Fruit fly (Drosophila melanogaster): Measurements from ENCODE around the gene nAChRalpha3.

The nAChRalpha3 gene

dm6 chrX:8251268-8251996 lies 115.5 kb downstream of the nAChRalpha3 start, which contains the start of gene ND-75:
Gene ND-75 (minus strand): TSS chrX:8251687.
- TF ChIP-seq bab1 (GFP tag; optimal IDR thresholded peaks at IDR 0.05) (peak; percentile 35), CG14711 (tag; optimal IDR thresholded peaks at IDR 0.05) (no peak)

- TF ChIP-seq ovo (GFP tag; optimal IDR thresholded peaks at IDR 0.05) (peak; percentile 28), CG7045 (GFP tag; optimal IDR thresholded peaks at IDR 0.05) (no peak), CG5204 (GFP tag; optimal IDR thresholded peaks at IDR 0.05) (no peak), Mnt (GFP tag; optimal IDR thresholded peaks at IDR 0.05) (no peak), Hr96 (GFP tag; optimal IDR thresholded peaks at IDR 0.05) (no peak), CG33017 (tag; optimal IDR thresholded peaks at IDR 0.05) (peak; percentile 21), CG14711 (tag; optimal IDR thresholded peaks at IDR 0.05) (peak; percentile 32), CG12768 (GFP tag; optimal IDR thresholded peaks at IDR 0.05) (peak; percentile 36), cic (GFP tag; optimal IDR thresholded peaks at IDR 0.05) (no peak), cnc (optimal IDR thresholded peaks at IDR 0.05) (peak; percentile 94 to 98), CG7101 (tag; optimal IDR thresholded peaks at IDR 0.05) (peak; percentile 60), CG11617 (GFP tag; optimal IDR thresholded peaks at IDR 0.05) (peak; percentile 39), tj (GFP tag; optimal IDR thresholded peaks at IDR 0.05) (peak; percentile 76)
These were observed 122.7 kb downstream of the nAChRalpha3 start, which contains the start of gene sni for dm6 chrX:8243966-8244895. Gene sni (minus strand): TSS chrX:8244016.

- TF ChIP-seq CG12768 (GFP tag; optimal IDR thresholded peaks at IDR 0.05) (peak; percentile 12), CG5204 (GFP tag; optimal IDR thresholded peaks at IDR 0.05) (no peak), CG7045 (GFP tag; optimal IDR thresholded peaks at IDR 0.05) (no peak), cic (GFP tag; optimal IDR thresholded peaks at IDR 0.05) (no peak), CG11617 (GFP tag; optimal IDR thresholded peaks at IDR 0.05) (no peak), Clk (GFP tag; optimal IDR thresholded peaks at IDR 0.05) (no peak), Mnt (GFP tag; optimal IDR thresholded peaks at IDR 0.05) (peak; percentile 64), kay (GFP tag; ENCODE audit: borderline replicate concordance) (no peak), CG7101 (tag; optimal IDR thresholded peaks at IDR 0.05) (no peak), Hr96 (GFP tag; optimal IDR thresholded peaks at IDR 0.05) (no peak), pad (GFP tag; optimal IDR thresholded peaks at IDR 0.05) (no peak), CG14711 (tag; optimal IDR thresholded peaks at IDR 0.05) (peak; percentile 34), Crg-1 (GFP tag; optimal IDR thresholded peaks at IDR 0.05) (peak; percentile 29), CG1620 (GFP tag; optimal IDR thresholded peaks at IDR 0.05) (no peak), tj (GFP tag; optimal IDR thresholded peaks at IDR 0.05) (no peak)
These were observed 123.7 kb downstream of the nAChRalpha3 start for dm6 chrX:8243251-8243650.

DNA sequence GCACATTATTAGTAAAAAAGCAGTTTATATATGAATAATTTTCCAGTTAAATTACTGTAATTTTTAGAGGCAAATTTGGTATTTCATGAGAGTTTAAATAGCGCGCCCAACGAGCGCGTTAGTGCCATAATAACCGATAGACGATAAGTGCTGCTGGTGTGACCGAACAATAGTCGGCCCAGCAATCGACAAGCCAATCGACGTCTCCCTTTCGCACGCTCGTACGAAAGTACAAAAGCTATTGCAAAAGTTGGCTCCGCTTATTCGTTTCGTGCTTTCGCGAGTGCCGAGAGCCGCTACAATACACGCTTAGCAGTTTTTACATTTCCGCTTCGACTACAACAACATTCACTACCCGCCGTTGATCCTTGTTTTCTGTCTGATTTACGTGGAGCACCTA lies 124.7 kb downstream of the nAChRalpha3 start, which contains the start of gene Trxr1:
Trxr1 (plus strand) TSS at position 231 of the 400 bp plus-strand sequence.
- TF ChIP-seq CG1620 (GFP tag; optimal IDR thresholded peaks at IDR 0.05) (no peak), toe (GFP tag; optimal IDR thresholded peaks at IDR 0.05) (no peak), cic (GFP tag; optimal IDR thresholded peaks at IDR 0.05) (peak; percentile 4), CG7101 (tag; optimal IDR thresholded peaks at IDR 0.05) (peak; percentile 24), Crg-1 (GFP tag; optimal IDR thresholded peaks at IDR 0.05) (no peak), Hr96 (GFP tag; optimal IDR thresholded peaks at IDR 0.05) (no peak), CG7045 (GFP tag; optimal IDR thresholded peaks at IDR 0.05) (no peak), kay (GFP tag; ENCODE audit: borderline replicate concordance) (no peak), pad (GFP tag; optimal IDR thresholded peaks at IDR 0.05) (peak; percentile 30), tj (GFP tag; optimal IDR thresholded peaks at IDR 0.05) (peak; percentile 46), cnc (optimal IDR thresholded peaks at IDR 0.05) (no peak), CG5204 (GFP tag; optimal IDR thresholded peaks at IDR 0.05) (no peak), Mnt (GFP tag; optimal IDR thresholded peaks at IDR 0.05) (peak; percentile 63), ovo (GFP tag; optimal IDR thresholded peaks at IDR 0.05) (peak; percentile 22), CG14711 (tag; optimal IDR thresholded peaks at IDR 0.05) (peak; percentile 19), bab1 (GFP tag; optimal IDR thresholded peaks at IDR 0.05) (peak; percentile 75), CG33017 (tag; optimal IDR thresholded peaks at IDR 0.05) (peak; percentile 20), Clk (GFP tag; optimal IDR thresholded peaks at IDR 0.05) (no peak), CG11617 (GFP tag; optimal IDR thresholded peaks at IDR 0.05) (peak; percentile 47), CG12768 (GFP tag; optimal IDR thresholded peaks at IDR 0.05) (no peak)

DNA sequence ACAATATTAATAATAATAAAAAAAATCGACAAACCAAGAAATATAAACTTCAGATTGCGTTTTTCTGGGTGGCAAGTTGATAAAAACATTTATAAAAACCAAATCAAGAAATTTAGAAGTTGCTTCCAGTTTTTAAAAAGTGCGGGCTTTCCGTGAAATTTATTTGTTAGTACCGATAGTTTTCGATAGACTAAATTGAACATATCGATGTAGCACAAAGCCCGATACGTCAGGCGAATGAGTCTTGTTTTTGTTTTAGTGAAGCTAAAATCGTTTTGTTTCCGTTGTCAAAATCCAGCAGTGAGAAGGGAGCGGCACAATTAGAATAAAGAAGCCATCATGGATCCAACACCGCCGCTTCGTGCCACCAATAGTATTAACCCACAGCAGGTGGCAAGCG lies 126.5 kb downstream of the nAChRalpha3 start, which contains the start of gene CG2147:
CG2147 (plus strand) TSS at position 254 of the 400 bp plus-strand sequence.
- TF ChIP-seq cic (GFP tag; optimal IDR thresholded peaks at IDR 0.05), result no peak
- TF ChIP-seq bab1 (GFP tag; optimal IDR thresholded peaks at IDR 0.05), result peak; percentile 51
- no peak for TF ChIP-seq CG11617 (GFP tag; optimal IDR thresholded peaks at IDR 0.05)
- no peak for TF ChIP-seq toe (GFP tag; optimal IDR thresholded peaks at IDR 0.05)
- TF ChIP-seq Hr96 (GFP tag; optimal IDR thresholded peaks at IDR 0.05), result no peak
- TF ChIP-seq tj (GFP tag; optimal IDR thresholded peaks at IDR 0.05), result no peak

Measured in whole organism, adult.